Worm (Caenorhabditis elegans) whole organism, early embryonic: ENCODE measurements around the gene F36G3.1.

ENCODE experiments used
- B0310.2 ChIP-seq: sonication (generic microtip); optimal IDR thresholded peaks from 2 replicates; lab custom pipeline; 2016; ENCODE audit warnings: mild to moderate bottlenecking, missing genetic modification characterization, missing compliant biosample characterization
- aly-1 ChIP-seq: sonication (generic microtip); optimal IDR thresholded peaks from 2 replicates; lab custom pipeline; 2016; ENCODE audit warnings: missing genetic modification characterization, missing compliant biosample characterization
- ama-1 ChIP-seq: fragments of 150-350 bp; optimal IDR thresholded peaks from 2 replicates; lab custom pipeline; 2014
- ceh-36 ChIP-seq: sonication (generic microtip); optimal IDR thresholded peaks from 2 replicates; lab custom pipeline; 2016; ENCODE audit warnings: missing genetic modification characterization, inconsistent platforms, missing compliant biosample characterization
- flt-1 ChIP-seq: fragments of 200-800 bp; sonication (Bioruptor generic); IDR thresholded peaks from 2 replicates; pipeline ENCODE4 v1.3.6; 2022; ENCODE audit warnings: missing genetic modification characterization, missing compliant biosample characterization
- hmg-4 ChIP-seq: fragments of 200-800 bp; sonication (Bioruptor generic); optimal IDR thresholded peaks from 2 replicates; lab custom pipeline; 2018; ENCODE audit warnings: mild to moderate bottlenecking, missing genetic modification characterization, missing compliant biosample characterization
- hnd-1 ChIP-seq: sonication (generic microtip); optimal IDR thresholded peaks from 2 replicates; lab custom pipeline; 2016; ENCODE audit warnings: missing genetic modification characterization, missing compliant biosample characterization
- tbx-37 ChIP-seq: fragments of 200-800 bp; sonication (Bioruptor generic); conservative IDR thresholded peaks from 2 replicates; pipeline ENCODE4 v1.3.6; 2022; ENCODE audit warnings: missing genetic modification reagents, missing genetic modification characterization, missing compliant biosample characterization
- tra-4 ChIP-seq: sonication (generic microtip); optimal IDR thresholded peaks from 2 replicates; lab custom pipeline; 2017; ENCODE audit warnings: missing genetic modification characterization, missing compliant biosample characterization

DNA sequence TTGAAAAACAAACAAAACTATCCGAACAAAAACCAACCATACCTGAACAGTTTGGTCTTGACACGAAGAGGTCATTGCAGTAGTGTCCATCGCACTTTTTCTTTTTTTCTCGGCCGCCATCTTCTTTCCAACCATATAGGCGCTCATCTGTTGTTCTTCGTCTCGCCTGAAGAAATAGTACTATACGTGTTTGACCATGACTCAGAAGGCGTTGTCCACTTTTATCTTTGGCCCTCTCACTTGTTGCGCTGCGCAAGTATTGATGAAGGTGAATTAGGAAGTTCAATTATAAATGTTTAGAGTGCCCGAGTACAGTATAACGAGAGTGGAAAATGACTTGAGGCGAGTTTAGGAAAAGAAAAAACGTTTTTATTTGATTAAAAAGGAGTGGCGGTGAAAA is 3.1 kb downstream of the F36G3.1 start:
- no peak for TF ChIP-seq B0310.2 (tag; lab: Kevin White, UChicago)
- TF ChIP-seq ama-1 (lab: Kevin White, UChicago) = no peak
- no peak for TF ChIP-seq tbx-37 (GFP tag; lab: Robert Waterston, UW)
- TF ChIP-seq tra-4 (tag; lab: Kevin White, UChicago) = no peak
- TF ChIP-seq flt-1 (GFP tag; lab: Robert Waterston, UW) = no peak
- no peak for TF ChIP-seq aly-1 (tag; lab: Kevin White, UChicago)
- TF ChIP-seq ceh-36 (tag; lab: Kevin White, UChicago) = no peak
- no peak for TF ChIP-seq hmg-4 (GFP tag; lab: Kevin White, UChicago)
- TF ChIP-seq hnd-1 = no peak
